Worm (Caenorhabditis elegans): ENCODE measurements around the gene cpg-23.

DNA sequence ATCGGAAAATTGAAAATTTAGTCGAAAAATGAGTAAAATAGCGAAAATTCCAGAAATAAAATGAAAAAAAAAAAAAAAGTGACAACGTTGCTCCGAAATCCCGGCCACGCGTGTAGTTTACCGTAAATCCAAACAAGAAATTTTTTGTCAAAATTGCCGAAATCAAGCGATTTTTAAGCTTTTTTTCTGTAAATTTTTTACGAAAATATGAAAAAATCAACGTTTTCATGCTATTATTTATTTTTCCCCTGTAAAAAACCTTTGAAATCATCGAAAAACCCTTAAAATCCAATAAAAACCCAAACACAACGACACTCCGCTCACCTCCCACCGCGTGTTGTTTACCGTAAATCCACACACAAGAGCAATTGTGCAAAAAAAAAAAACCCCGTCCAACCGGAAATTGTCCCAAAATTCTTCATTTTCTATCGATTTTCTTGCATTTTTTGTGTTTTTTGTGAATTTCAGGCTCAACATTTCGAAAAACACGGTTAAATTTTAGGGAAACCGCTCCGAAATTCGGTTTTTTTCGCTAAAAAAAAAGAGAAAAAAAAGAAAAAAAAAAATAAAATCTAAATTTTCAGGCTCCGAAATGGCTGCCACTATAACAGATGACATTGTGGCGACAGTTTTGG lies 49.5 kb downstream of the cpg-23 start, which contains the start of the genes Y39B6A.3 and pph-5:
- TF ChIP-seq ceh-36 (tag; optimal IDR thresholded peaks at IDR 0.05) (no peak), ama-1 (optimal IDR thresholded peaks at IDR 0.05) (no peak), B0310.2 (tag; optimal IDR thresholded peaks at IDR 0.05) (no peak), tbx-37 (GFP tag; conservative IDR thresholded peaks at IDR 0.05) (no peak), pes-1 (GFP tag; IDR thresholded peaks at IDR 0.05) (no peak), flt-1 (GFP tag; IDR thresholded peaks at IDR 0.05) (no peak)
